Worm (Caenorhabditis elegans): ENCODE measurements around the gene ceh-31.

ce11 chrX:3114306-3115133 is 44.3 kb upstream of the ceh-31 start, which contains the start of gene gpd-2:
- no peak for TF ChIP-seq C38D4.7 (GFP tag; optimal IDR thresholded peaks at IDR 0.05)
- TF ChIP-seq ceh-6 (GFP tag; optimal IDR thresholded peaks at IDR 0.05) = no peak
- TF ChIP-seq dmd-4 (tag; optimal IDR thresholded peaks at IDR 0.05; ENCODE audit: borderline replicate concordance) = no peak
- no peak for TF ChIP-seq pag-3 (tag; optimal IDR thresholded peaks at IDR 0.05; ENCODE audit: borderline replicate concordance)
- TF ChIP-seq unc-55 (GFP tag; optimal IDR thresholded peaks at IDR 0.05) = no peak
- no peak for TF ChIP-seq elt-2 (tag; optimal IDR thresholded peaks at IDR 0.05)
- TF ChIP-seq pha-4 (tag; optimal IDR thresholded peaks at IDR 0.05) = no peak
- TF ChIP-seq mec-3 (tag; optimal IDR thresholded peaks at IDR 0.05; ENCODE audit: borderline replicate concordance) = no peak
